Worm (Caenorhabditis elegans): Measurements from ENCODE around the gene gldi-9.

Gene gldi-9

DNA sequence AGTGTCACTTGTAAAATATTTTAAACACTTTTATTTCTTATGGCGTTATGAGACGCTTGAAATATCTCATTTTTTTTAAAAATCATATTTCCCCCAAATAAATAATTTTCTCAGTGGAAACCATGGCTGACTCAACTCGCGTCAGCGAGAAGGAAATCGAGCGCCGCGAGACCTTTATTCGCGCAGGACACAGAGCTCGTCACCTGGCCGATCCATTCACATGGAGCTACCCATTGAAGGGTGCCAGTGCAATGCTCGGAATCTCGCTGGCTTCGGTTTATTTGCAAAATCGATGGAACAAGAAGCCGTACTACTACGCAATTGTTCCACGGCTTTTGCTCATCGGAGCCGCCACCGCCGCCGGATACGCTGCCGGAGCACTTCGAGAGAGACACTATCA is 30.6 kb upstream of the gldi-9 start, which contains the start of gene nduc-2:
nduc-2 (plus strand) TSS at position 113 of the 400 bp plus-strand sequence.
- TF ChIP-seq hmbx-1 (tag; optimal IDR thresholded peaks at IDR 0.05), result no peak
- TF ChIP-seq ceh-36 (tag; optimal IDR thresholded peaks at IDR 0.05), result no peak
- no peak for TF ChIP-seq hnd-1 (tag; optimal IDR thresholded peaks at IDR 0.05)
- TF ChIP-seq tbx-37 (GFP tag; conservative IDR thresholded peaks at IDR 0.05), result no peak
- no peak for TF ChIP-seq ama-1 (optimal IDR thresholded peaks at IDR 0.05)
- no peak for TF ChIP-seq B0310.2 (tag; optimal IDR thresholded peaks at IDR 0.05)
- no peak for TF ChIP-seq F13C5.2 (tag; optimal IDR thresholded peaks at IDR 0.05)
- no peak for TF ChIP-seq pes-1 (GFP tag; IDR thresholded peaks at IDR 0.05)
- TF ChIP-seq ceh-13 (GFP tag; optimal IDR thresholded peaks at IDR 0.05), result no peak
- no peak for TF ChIP-seq flt-1 (GFP tag; IDR thresholded peaks at IDR 0.05)
- no peak for TF ChIP-seq scrt-1 (GFP tag; IDR thresholded peaks at IDR 0.05)
- TF ChIP-seq ets-7 (tag; optimal IDR thresholded peaks at IDR 0.05), result no peak
- TF ChIP-seq tbx-11 (GFP tag; IDR thresholded peaks at IDR 0.05), result no peak

DNA sequence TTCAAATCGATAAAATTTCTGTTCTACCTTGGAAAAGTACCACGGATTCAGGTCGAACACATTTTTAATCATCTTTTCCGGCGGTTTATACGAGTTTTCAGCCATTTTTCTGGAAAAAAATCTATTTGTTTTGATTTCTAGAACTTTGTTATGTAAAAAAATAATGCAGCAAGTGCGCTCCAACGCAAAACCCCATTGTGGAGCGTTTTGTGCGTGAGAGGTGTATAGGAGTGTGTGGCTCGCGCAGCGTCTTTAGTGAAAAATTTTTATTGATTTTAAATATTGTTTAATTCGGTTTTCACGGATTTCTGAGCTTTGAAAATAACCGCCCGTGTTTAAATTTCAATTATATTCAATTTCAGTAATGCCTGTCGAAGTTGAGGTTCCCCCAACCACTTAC is 29.7 kb upstream of the gldi-9 start, which contains the start of gene Y71H2AM.20:
Y71H2AM.20 (minus strand) TSS at position 109 of the 400 bp plus-strand sequence.
- TF ChIP-seq flt-1 (GFP tag; IDR thresholded peaks at IDR 0.05) (0 out of 2 replicates have a peak, but pooled peaks have one; percentile 53), aly-1 (tag; optimal IDR thresholded peaks at IDR 0.05) (no peak), tbx-37 (GFP tag; conservative IDR thresholded peaks at IDR 0.05) (peak; percentile 37; the same call in 1 of the 2 replicates), tra-4 (tag; optimal IDR thresholded peaks at IDR 0.05) (peak; percentile 5), scrt-1 (GFP tag; IDR thresholded peaks at IDR 0.05) (0 out of 2 replicates have a peak, but pooled peaks have one; percentile 55), ceh-13 (GFP tag; optimal IDR thresholded peaks at IDR 0.05) (no peak), hmg-4 (GFP tag; optimal IDR thresholded peaks at IDR 0.05) (peak; percentile 28), B0310.2 (tag; optimal IDR thresholded peaks at IDR 0.05) (peak; percentile 44), hnd-1 (tag; optimal IDR thresholded peaks at IDR 0.05) (no peak), sea-1 (GFP tag; conservative IDR thresholded peaks at IDR 0.05) (peak; percentile 72), tbx-11 (GFP tag; IDR thresholded peaks at IDR 0.05) (0 out of 2 replicates have a peak, but pooled peaks have one; percentile 38), hmbx-1 (tag; optimal IDR thresholded peaks at IDR 0.05) (no peak), ets-7 (tag; optimal IDR thresholded peaks at IDR 0.05) (no peak), ama-1 (optimal IDR thresholded peaks at IDR 0.05) (no peak), pes-1 (GFP tag; IDR thresholded peaks at IDR 0.05) (peak; percentile 73), ceh-36 (tag; optimal IDR thresholded peaks at IDR 0.05) (peak; percentile 58), F13C5.2 (tag; optimal IDR thresholded peaks at IDR 0.05) (peak; percentile 87)

DNA sequence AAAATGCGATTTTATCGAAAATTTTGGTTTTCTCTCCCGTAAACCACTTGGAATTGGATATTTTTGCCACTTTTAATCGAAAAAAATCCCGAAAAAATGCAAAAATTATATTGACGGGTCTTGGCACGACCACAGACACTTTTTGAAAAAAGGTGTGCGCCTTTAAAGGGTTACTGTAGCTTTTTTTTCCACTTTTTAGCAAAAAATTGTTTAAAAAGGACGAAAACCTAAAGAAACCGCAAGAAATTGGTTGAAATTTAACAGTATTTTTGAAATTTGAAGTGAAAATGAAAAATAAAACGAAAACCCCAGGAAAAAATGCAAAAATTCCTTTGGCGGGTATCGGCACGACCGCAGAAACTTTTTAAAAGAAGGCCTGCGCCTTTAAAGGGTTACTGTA is 25.7 kb upstream of the gldi-9 start:
- TF ChIP-seq aly-1 (tag; optimal IDR thresholded peaks at IDR 0.05), result no peak
- no peak for TF ChIP-seq sea-1 (GFP tag; conservative IDR thresholded peaks at IDR 0.05)
- TF ChIP-seq ceh-36 (tag; optimal IDR thresholded peaks at IDR 0.05), result no peak
- TF ChIP-seq pes-1 (GFP tag; IDR thresholded peaks at IDR 0.05), result no peak
- no peak for TF ChIP-seq tra-4 (tag; optimal IDR thresholded peaks at IDR 0.05)
- no peak for TF ChIP-seq hnd-1 (tag; optimal IDR thresholded peaks at IDR 0.05)
- no peak for TF ChIP-seq B0310.2 (tag; optimal IDR thresholded peaks at IDR 0.05)
- TF ChIP-seq hmg-4 (GFP tag; optimal IDR thresholded peaks at IDR 0.05), result no peak
- TF ChIP-seq ceh-13 (GFP tag; optimal IDR thresholded peaks at IDR 0.05), result no peak
- TF ChIP-seq tbx-11 (GFP tag; IDR thresholded peaks at IDR 0.05), result no peak
- no peak for TF ChIP-seq F13C5.2 (tag; optimal IDR thresholded peaks at IDR 0.05)
- no peak for TF ChIP-seq tbx-37 (GFP tag; conservative IDR thresholded peaks at IDR 0.05)
- TF ChIP-seq ama-1 (optimal IDR thresholded peaks at IDR 0.05), result no peak
- TF ChIP-seq flt-1 (GFP tag; IDR thresholded peaks at IDR 0.05), result no peak
- TF ChIP-seq hmbx-1 (tag; optimal IDR thresholded peaks at IDR 0.05), result no peak
- no peak for TF ChIP-seq ets-7 (tag; optimal IDR thresholded peaks at IDR 0.05)

DNA sequence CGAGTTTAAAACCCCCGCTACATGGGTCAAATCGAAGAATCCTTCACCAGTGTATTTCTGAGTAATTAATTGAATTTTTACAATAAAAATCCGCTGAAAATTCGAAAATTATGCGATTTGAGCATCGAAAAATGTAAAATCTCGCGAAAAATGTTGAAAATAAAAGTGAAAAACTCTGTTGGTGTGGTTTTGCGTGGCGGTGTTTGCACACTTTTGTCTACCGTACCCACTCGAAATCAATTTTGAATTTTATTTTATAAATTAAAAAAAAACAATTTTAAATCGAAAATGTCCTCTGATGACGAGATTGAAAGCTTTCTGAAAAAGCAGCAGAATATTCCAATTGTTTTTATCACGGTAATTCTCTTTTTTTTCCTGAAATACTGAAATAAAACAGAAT is 24.6 kb upstream of the gldi-9 start, which contains the start of gene Y71H2AM.6:
Y71H2AM.6 (plus strand) TSS at position 264 of the 400 bp plus-strand sequence.
- TF ChIP-seq scrt-1 (GFP tag; IDR thresholded peaks at IDR 0.05) (no peak), F13C5.2 (tag; optimal IDR thresholded peaks at IDR 0.05) (peak; percentile 20)

DNA sequence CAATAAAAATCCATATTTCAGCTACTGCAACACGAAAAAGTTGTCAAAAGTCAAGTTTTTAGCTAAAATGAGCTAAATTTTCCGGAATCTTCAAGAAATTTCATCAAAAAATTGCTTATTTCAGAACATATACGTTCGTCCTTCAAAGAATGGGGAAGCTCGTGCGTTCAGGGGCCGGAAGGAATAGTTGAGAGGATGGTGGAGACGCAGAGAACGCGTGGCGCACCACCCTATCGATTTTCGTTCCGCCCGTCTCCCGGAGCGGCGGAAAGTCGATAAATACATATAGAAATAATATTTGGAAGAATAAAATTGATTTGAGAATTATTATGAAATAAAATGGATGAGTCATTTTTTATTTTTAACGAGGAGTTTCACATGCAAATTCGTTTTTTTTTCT is 24.1 kb upstream of the gldi-9 start:
- TF ChIP-seq ama-1 (optimal IDR thresholded peaks at IDR 0.05) (no peak), tra-4 (tag; optimal IDR thresholded peaks at IDR 0.05) (no peak), scrt-1 (GFP tag; IDR thresholded peaks at IDR 0.05) (no peak), ets-7 (tag; optimal IDR thresholded peaks at IDR 0.05) (peak; percentile 76), sea-1 (GFP tag; conservative IDR thresholded peaks at IDR 0.05) (no peak)

DNA sequence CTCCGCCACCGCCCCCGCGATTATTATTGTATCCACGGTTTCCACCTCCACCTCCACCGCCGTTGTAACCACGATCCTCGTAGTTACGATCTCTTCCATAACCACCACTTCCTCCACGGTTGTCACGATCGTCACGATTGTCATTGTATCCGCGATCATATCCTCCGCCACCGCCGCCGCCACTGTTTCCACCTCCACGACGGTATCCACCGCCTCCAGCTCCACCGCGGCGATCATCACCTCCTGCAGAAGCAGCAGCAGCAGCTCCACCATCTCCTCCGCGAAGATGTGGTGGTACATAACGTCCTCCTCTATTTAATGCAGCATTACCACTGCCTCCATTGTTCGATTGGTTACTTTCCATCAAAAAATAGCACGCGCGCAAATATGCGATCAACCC is 22.5 kb upstream of the gldi-9 start, which contains the start of gene laf-1:
laf-1 (minus strand) TSS at position 399 of the 400 bp plus-strand sequence.
- TF ChIP-seq aly-1 (tag; optimal IDR thresholded peaks at IDR 0.05), result no peak
- no peak for TF ChIP-seq ceh-36 (tag; optimal IDR thresholded peaks at IDR 0.05)
- no peak for TF ChIP-seq sea-1 (GFP tag; conservative IDR thresholded peaks at IDR 0.05)
- no peak for TF ChIP-seq F13C5.2 (tag; optimal IDR thresholded peaks at IDR 0.05)
- TF ChIP-seq hnd-1 (tag; optimal IDR thresholded peaks at IDR 0.05), result no peak
- no peak for TF ChIP-seq tra-4 (tag; optimal IDR thresholded peaks at IDR 0.05)
- TF ChIP-seq scrt-1 (GFP tag; IDR thresholded peaks at IDR 0.05), result no peak
- no peak for TF ChIP-seq tbx-11 (GFP tag; IDR thresholded peaks at IDR 0.05)
- no peak for TF ChIP-seq hmg-4 (GFP tag; optimal IDR thresholded peaks at IDR 0.05)
- TF ChIP-seq pes-1 (GFP tag; IDR thresholded peaks at IDR 0.05), result no peak
- TF ChIP-seq hmbx-1 (tag; optimal IDR thresholded peaks at IDR 0.05), result no peak
- TF ChIP-seq flt-1 (GFP tag; IDR thresholded peaks at IDR 0.05), result no peak
- TF ChIP-seq B0310.2 (tag; optimal IDR thresholded peaks at IDR 0.05), result no peak

DNA sequence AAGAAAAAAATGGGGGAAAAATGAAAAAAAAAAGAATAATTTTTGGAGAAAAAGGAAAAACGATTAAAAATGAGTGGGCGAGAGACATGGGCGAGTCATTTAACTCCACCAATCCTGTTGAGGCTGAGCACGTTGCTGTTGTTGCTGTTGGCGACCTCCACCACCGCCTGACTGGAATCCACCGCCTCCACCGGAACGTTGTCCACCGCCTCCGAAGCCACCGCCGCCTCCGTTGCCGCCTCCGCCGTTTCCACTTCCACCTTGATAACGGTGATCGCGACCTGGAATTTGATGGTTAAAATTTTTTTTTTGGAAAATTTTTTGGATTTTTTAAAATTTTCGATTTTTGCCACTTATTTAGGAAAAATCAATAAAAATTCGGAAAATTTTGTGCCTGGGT is 14.6 kb upstream of the gldi-9 start:
- TF ChIP-seq flt-1 (GFP tag; IDR thresholded peaks at IDR 0.05) (no peak), hmbx-1 (tag; optimal IDR thresholded peaks at IDR 0.05) (no peak), scrt-1 (GFP tag; IDR thresholded peaks at IDR 0.05) (no peak), ceh-13 (GFP tag; optimal IDR thresholded peaks at IDR 0.05) (no peak), tbx-11 (GFP tag; IDR thresholded peaks at IDR 0.05) (no peak), pes-1 (GFP tag; IDR thresholded peaks at IDR 0.05) (no peak), ets-7 (tag; optimal IDR thresholded peaks at IDR 0.05) (no peak), hmg-4 (GFP tag; optimal IDR thresholded peaks at IDR 0.05) (no peak), ama-1 (optimal IDR thresholded peaks at IDR 0.05) (no peak), sea-1 (GFP tag; conservative IDR thresholded peaks at IDR 0.05) (no peak), hnd-1 (tag; optimal IDR thresholded peaks at IDR 0.05) (no peak), tbx-37 (GFP tag; conservative IDR thresholded peaks at IDR 0.05) (no peak), ceh-36 (tag; optimal IDR thresholded peaks at IDR 0.05) (no peak)
